Fruit fly (Drosophila melanogaster): Measurements from ENCODE around the gene CG42371.
A peak's percentile ranks its signal among the peaks of the same experiment; 100 is the strongest.

CG42371 gene

dm6 chr2L:2206066-2206465 lies 11.0 kb downstream of the CG42371 start, which contains the start of gene CG31668:
Gene CG31668, minus strand, starts transcription at chr2L:2206166.
- TF ChIP-seq usp (GFP tag; optimal IDR thresholded peaks at IDR 0.05) (no peak), EcR (GFP tag; optimal IDR thresholded peaks at IDR 0.05) (no peak), Dll (optimal IDR thresholded peaks at IDR 0.05) (no peak), pan (optimal IDR thresholded peaks at IDR 0.05) (no peak), psq (optimal IDR thresholded peaks at IDR 0.05) (no peak), CG8478 (optimal IDR thresholded peaks at IDR 0.05) (no peak)

dm6 chr2L:2202853-2203717 lies 14.0 kb downstream of the CG42371 start:
- TF ChIP-seq pan (optimal IDR thresholded peaks at IDR 0.05) (no peak), usp (GFP tag; optimal IDR thresholded peaks at IDR 0.05) (no peak), EcR (GFP tag; optimal IDR thresholded peaks at IDR 0.05) (peak; percentile 98 to 99), Dll (optimal IDR thresholded peaks at IDR 0.05) (no peak), psq (optimal IDR thresholded peaks at IDR 0.05) (no peak), CG8478 (optimal IDR thresholded peaks at IDR 0.05) (no peak)

- TF ChIP-seq Dll (optimal IDR thresholded peaks at IDR 0.05) (peak; percentile 29), EcR (GFP tag; optimal IDR thresholded peaks at IDR 0.05) (peak; percentile 98), CG8478 (optimal IDR thresholded peaks at IDR 0.05) (no peak)
Measured at dm6 chr2L:2202018-2202852, 14.8 kb downstream of the CG42371 start.

dm6 chr2L:2201107-2201561 lies 15.9 kb downstream of the CG42371 start:
- TF ChIP-seq usp (GFP tag; optimal IDR thresholded peaks at IDR 0.05) (no peak), EcR (GFP tag; optimal IDR thresholded peaks at IDR 0.05) (peak in 1 of 2 experiments; percentile 82)

- no peak for TF ChIP-seq CG8478 (optimal IDR thresholded peaks at IDR 0.05)
- peak; percentile 100 for TF ChIP-seq EcR (GFP tag; optimal IDR thresholded peaks at IDR 0.05)
Measured at dm6 chr2L:2200136-2201036, 16.7 kb downstream of the CG42371 start.

- TF ChIP-seq pan (optimal IDR thresholded peaks at IDR 0.05) (no peak), Dll (optimal IDR thresholded peaks at IDR 0.05) (no peak), CG8478 (optimal IDR thresholded peaks at IDR 0.05) (no peak), EcR (GFP tag; optimal IDR thresholded peaks at IDR 0.05) (no peak), psq (optimal IDR thresholded peaks at IDR 0.05) (no peak), usp (GFP tag; optimal IDR thresholded peaks at IDR 0.05) (no peak)
Measured at dm6 chr2L:2199433-2199796, 17.6 kb downstream of the CG42371 start.

- no peak for TF ChIP-seq Dll (optimal IDR thresholded peaks at IDR 0.05)
- no peak for TF ChIP-seq pan (optimal IDR thresholded peaks at IDR 0.05)
- TF ChIP-seq EcR (GFP tag; optimal IDR thresholded peaks at IDR 0.05) = peak; percentile 65 to 90
- TF ChIP-seq CG8478 (optimal IDR thresholded peaks at IDR 0.05) = peak; percentile 21
- TF ChIP-seq usp (GFP tag; optimal IDR thresholded peaks at IDR 0.05) = no peak
Measured at dm6 chr2L:2198613-2199432, 18.2 kb downstream of the CG42371 start.

- no peak for TF ChIP-seq Dll (optimal IDR thresholded peaks at IDR 0.05)
- no peak for TF ChIP-seq usp (GFP tag; optimal IDR thresholded peaks at IDR 0.05)
- no peak for TF ChIP-seq psq (optimal IDR thresholded peaks at IDR 0.05)
- TF ChIP-seq pan (optimal IDR thresholded peaks at IDR 0.05) = no peak
- no peak for TF ChIP-seq CG8478 (optimal IDR thresholded peaks at IDR 0.05)
- no peak for TF ChIP-seq EcR (GFP tag; optimal IDR thresholded peaks at IDR 0.05)
Measured at dm6 chr2L:2198119-2198494, 18.9 kb downstream of the CG42371 start.

dm6 chr2L:2197475-2198118 lies 19.4 kb downstream of the CG42371 start, which contains the start of gene COX7AL2:
Gene COX7AL2, minus strand, starts transcription at chr2L:2197912.
- TF ChIP-seq pan (optimal IDR thresholded peaks at IDR 0.05) (no peak), EcR (GFP tag; optimal IDR thresholded peaks at IDR 0.05) (peak in 1 of 2 experiments; percentile 89), CG8478 (optimal IDR thresholded peaks at IDR 0.05) (no peak), psq (optimal IDR thresholded peaks at IDR 0.05) (no peak)

- TF ChIP-seq pan (optimal IDR thresholded peaks at IDR 0.05) (no peak), CG8478 (optimal IDR thresholded peaks at IDR 0.05) (peak; percentile 33), Dll (optimal IDR thresholded peaks at IDR 0.05) (peak; percentile 87), EcR (GFP tag; optimal IDR thresholded peaks at IDR 0.05) (peak; percentile 100), usp (GFP tag; optimal IDR thresholded peaks at IDR 0.05) (no peak), psq (optimal IDR thresholded peaks at IDR 0.05) (no peak)
Measured at dm6 chr2L:2196590-2197474, 20.2 kb downstream of the CG42371 start.

All from whole organism.